Worm (Caenorhabditis elegans): Measurements from ENCODE around the gene sre-6.

The sre-6 gene

DNA sequence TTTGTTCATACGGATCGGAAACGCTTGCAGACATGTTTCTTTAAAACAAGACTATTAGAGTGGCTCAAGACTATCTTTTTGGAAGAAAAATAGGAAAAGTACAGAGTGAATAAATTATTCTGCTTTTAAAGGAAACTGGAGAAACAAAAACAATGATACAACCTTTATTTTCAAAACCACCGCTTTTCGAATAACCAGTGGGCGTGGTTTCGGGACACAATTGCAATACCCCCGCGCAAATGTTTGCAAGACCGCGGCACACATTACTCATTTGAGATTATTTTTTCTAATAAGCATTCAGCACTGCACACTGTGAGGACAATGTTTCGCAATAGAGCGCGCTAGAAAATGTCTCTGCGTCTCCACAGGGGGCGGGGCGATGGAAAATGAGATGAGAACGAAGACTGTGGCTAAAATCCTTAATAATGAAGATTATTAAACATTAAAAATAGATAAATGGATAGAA lies 45.3 kb upstream of the sre-6 start, which contains the start of gene plrg-1 (continued):
- TF ChIP-seq tbx-7 (tag; optimal IDR thresholded peaks at IDR 0.05) (peak; percentile 53), fax-1 (tag; optimal IDR thresholded peaks at IDR 0.05) (peak; percentile 78), dmd-4 (tag; optimal IDR thresholded peaks at IDR 0.05; ENCODE audit: borderline replicate concordance) (peak; percentile 75), F13H6.1 (tag; optimal IDR thresholded peaks at IDR 0.05) (peak; percentile 77), ttx-3 (tag; optimal IDR thresholded peaks at IDR 0.05) (peak; percentile 83), pax-1 (tag; optimal IDR thresholded peaks at IDR 0.05) (peak; percentile 49), hlh-8 (tag; optimal IDR thresholded peaks at IDR 0.05) (peak; percentile 78), pat-9 (tag; optimal IDR thresholded peaks at IDR 0.05) (peak; percentile 83), ceh-2 (tag; optimal IDR thresholded peaks at IDR 0.05) (peak; percentile 88), pqm-1 (tag; optimal IDR thresholded peaks at IDR 0.05) (peak; percentile 46), ztf-16 (tag; optimal IDR thresholded peaks at IDR 0.05) (peak; percentile 87), ceh-31 (tag; optimal IDR thresholded peaks at IDR 0.05) (peak; percentile 93), ama-1 (optimal IDR thresholded peaks at IDR 0.05) (no peak), sdc-2 (tag; optimal IDR thresholded peaks at IDR 0.05) (peak; percentile 79), pag-3 (tag; optimal IDR thresholded peaks at IDR 0.05; ENCODE audit: borderline replicate concordance) (peak; percentile 60), nhr-11 (tag; optimal IDR thresholded peaks at IDR 0.05) (no peak), pros-1 (tag; optimal IDR thresholded peaks at IDR 0.05) (peak; percentile 17), unc-55 (GFP tag; optimal IDR thresholded peaks at IDR 0.05) (peak; percentile 11), lim-6 (tag; optimal IDR thresholded peaks at IDR 0.05) (peak; percentile 74), nfya-1 (tag; optimal IDR thresholded peaks at IDR 0.05) (peak; percentile 91), C38D4.7 (GFP tag; optimal IDR thresholded peaks at IDR 0.05) (peak; percentile 74), ahr-1 (tag; optimal IDR thresholded peaks at IDR 0.05) (peak; percentile 73), K02D7.2 (tag; optimal IDR thresholded peaks at IDR 0.05) (peak; percentile 67), K09A11.1 (tag; optimal IDR thresholded peaks at IDR 0.05; ENCODE audit: insufficient read depth) (peak; percentile 91), unc-42 (tag; optimal IDR thresholded peaks at IDR 0.05) (peak; percentile 71), ceh-22 (tag; optimal IDR thresholded peaks at IDR 0.05) (peak; percentile 71), gmeb-2 (tag; optimal IDR thresholded peaks at IDR 0.05) (peak; percentile 71), hlh-13 (GFP tag; optimal IDR thresholded peaks at IDR 0.05) (no peak), lin-11 (tag; optimal IDR thresholded peaks at IDR 0.05) (peak; percentile 79), hlh-15 (tag; optimal IDR thresholded peaks at IDR 0.05) (peak; percentile 67)

DNA sequence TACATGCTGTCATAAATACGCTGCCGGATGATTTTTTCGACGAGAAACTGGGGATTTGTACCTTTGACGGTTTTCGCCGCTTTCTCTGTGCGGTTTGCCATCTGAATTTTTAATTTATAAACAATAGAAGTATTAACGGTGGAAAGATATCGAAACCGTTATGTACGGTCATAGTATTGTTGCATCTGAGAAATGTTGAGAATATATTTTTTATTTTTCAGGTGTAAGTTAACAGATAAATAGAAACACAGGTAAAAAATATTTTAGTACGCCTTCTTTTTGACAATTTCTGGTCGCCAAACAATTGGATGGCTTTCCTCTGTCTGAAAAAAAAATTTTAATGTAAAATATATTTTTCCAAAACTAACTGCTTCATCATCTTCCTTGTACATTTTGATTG lies 43.3 kb upstream of the sre-6 start, which contains the start of gene prp-38:
TSS of gene prp-38 (minus strand) at position 101 of the 400 bp plus-strand sequence.
- TF ChIP-seq fkh-6 (tag; optimal IDR thresholded peaks at IDR 0.05) (no peak), ceh-19 (GFP tag; optimal IDR thresholded peaks at IDR 0.05) (no peak), ahr-1 (tag; optimal IDR thresholded peaks at IDR 0.05) (no peak), syd-9 (tag; optimal IDR thresholded peaks at IDR 0.05) (no peak), ceh-6 (GFP tag; optimal IDR thresholded peaks at IDR 0.05) (no peak), tbx-2 (tag; optimal IDR thresholded peaks at IDR 0.05) (no peak), ama-1 (optimal IDR thresholded peaks at IDR 0.05) (no peak), C08G9.2 (tag; optimal IDR thresholded peaks at IDR 0.05) (no peak)

DNA sequence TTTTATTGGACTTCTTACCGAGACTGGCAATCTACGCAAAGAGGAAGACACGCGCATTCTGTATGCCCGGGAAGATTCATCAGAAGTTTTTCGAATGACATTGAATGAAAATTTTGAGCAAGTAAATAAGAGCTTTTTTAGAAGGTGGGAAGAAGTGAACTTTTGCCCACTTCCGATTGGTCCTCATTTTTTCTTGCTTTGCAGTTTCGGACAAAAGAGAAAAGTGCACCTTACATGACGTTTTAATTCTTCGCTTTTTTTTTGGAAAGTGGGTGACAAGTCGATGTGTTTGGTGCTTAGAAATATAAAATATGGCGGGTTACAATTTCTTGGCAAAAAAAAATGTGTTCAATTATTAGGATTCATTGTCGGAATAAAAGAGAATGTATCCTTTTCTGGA lies 41.8 kb upstream of the sre-6 start, which contains the start of gene secs-1:
TSS of gene secs-1 (minus strand) at position 101 of the 400 bp plus-strand sequence.
- TF ChIP-seq ceh-31 (tag; optimal IDR thresholded peaks at IDR 0.05) (no peak), ceh-45 (GFP tag; IDR thresholded peaks at IDR 0.05) (no peak), ceh-14 (tag; optimal IDR thresholded peaks at IDR 0.05) (no peak), C38D4.7 (GFP tag; optimal IDR thresholded peaks at IDR 0.05) (no peak), T23F11.4 (GFP tag; optimal IDR thresholded peaks at IDR 0.05) (no peak), C08G9.2 (tag; optimal IDR thresholded peaks at IDR 0.05) (no peak), elt-2 (tag; optimal IDR thresholded peaks at IDR 0.05) (no peak), pat-9 (tag; optimal IDR thresholded peaks at IDR 0.05) (no peak), elt-4 (tag; optimal IDR thresholded peaks at IDR 0.05) (no peak), ama-1 (optimal IDR thresholded peaks at IDR 0.05) (no peak), hlh-15 (tag; optimal IDR thresholded peaks at IDR 0.05) (no peak), dmd-4 (tag; optimal IDR thresholded peaks at IDR 0.05; ENCODE audit: borderline replicate concordance) (no peak), eyg-1 (tag; optimal IDR thresholded peaks at IDR 0.05) (no peak), npax-4 (tag; optimal IDR thresholded peaks at IDR 0.05) (no peak), sox-2 (GFP tag; IDR thresholded peaks at IDR 0.05) (no peak), ceh-19 (GFP tag; optimal IDR thresholded peaks at IDR 0.05) (no peak)
